Worm (Caenorhabditis elegans): ENCODE results near the gene F20D6.8.

DNA sequence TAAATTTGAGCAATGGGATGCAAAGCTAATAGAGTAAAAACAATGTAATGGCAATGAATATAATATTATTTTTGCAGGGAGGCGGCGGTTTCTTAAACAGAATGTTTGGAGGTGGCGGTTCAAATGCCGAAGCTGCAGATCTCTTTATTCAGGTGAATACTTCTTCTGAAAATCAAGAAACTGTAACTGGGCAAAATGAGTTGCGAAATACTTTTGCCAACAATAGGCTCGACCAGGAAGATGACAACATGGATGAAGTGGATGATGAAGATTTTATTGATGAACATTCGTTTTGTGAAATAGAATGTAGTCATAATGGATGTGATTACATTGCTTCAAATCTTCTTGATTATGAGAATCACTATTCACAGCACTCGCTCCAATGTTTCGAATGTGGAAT is 37.3 kb downstream of the F20D6.8 start:
- no peak for TF ChIP-seq lin-15B (tag; optimal IDR thresholded peaks at IDR 0.05)
- no peak for TF ChIP-seq ceh-82 (tag; optimal IDR thresholded peaks at IDR 0.05)
